Worm (Caenorhabditis elegans) whole organism, L1 larva: Measurements from ENCODE around the gene grsp-4.

Experiments
- ceh-63 ChIP-seq: fragments of 200-800 bp; sonication (Bioruptor generic); optimal IDR thresholded peaks from 2 replicates; lab custom pipeline; 2018; ENCODE audit warnings: mild to moderate bottlenecking, missing genetic modification characterization, missing compliant biosample characterization
- ets-5 ChIP-seq: fragments of 200-800 bp; sonication (Bioruptor generic); IDR thresholded peaks from 2 replicates; pipeline ENCODE4 v1.3.6; 2022; ENCODE audit warnings: missing genetic modification characterization, missing compliant biosample characterization
- fkh-10 ChIP-seq: sonication (generic microtip); optimal IDR thresholded peaks from 2 replicates; lab custom pipeline; 2017; ENCODE audit warnings: missing biosample characterization, missing genetic modification reagents, missing genetic modification characterization
- hlh-17 ChIP-seq: fragments of 200-800 bp; sonication (Bioruptor generic); optimal IDR thresholded peaks from 2 replicates; lab custom pipeline; 2018; ENCODE audit warnings: missing genetic modification characterization, mild to moderate bottlenecking, missing compliant biosample characterization, moderate library complexity, borderline replicate concordance
- hlh-4 ChIP-seq: sonication (generic microtip); optimal IDR thresholded peaks from 2 replicates; lab custom pipeline; 2016; ENCODE audit warnings: mild to moderate bottlenecking, missing genetic modification characterization, missing compliant biosample characterization
- lin-15B ChIP-seq: fragments of 150-350 bp; sonication (generic microtip); optimal IDR thresholded peaks from 3 replicates; lab custom pipeline; 2014; ENCODE audit warnings: missing biosample characterization, missing genetic modification characterization
- nhr-237 ChIP-seq: fragments of 150-350 bp; optimal IDR thresholded peaks from 2 replicates; lab custom pipeline; 2014; ENCODE audit warnings: missing biosample characterization, missing genetic modification characterization
- nhr-90 ChIP-seq: sonication (generic microtip); optimal IDR thresholded peaks from 2 replicates; lab custom pipeline; 2016; ENCODE audit warnings: mild to moderate bottlenecking, missing genetic modification characterization, missing compliant biosample characterization; ENCODE audit not compliant: poor library complexity
- pag-3 ChIP-seq: sonication (generic microtip); optimal IDR thresholded peaks from 2 replicates; lab custom pipeline; 2017; ENCODE audit warnings: missing genetic modification characterization, mild to moderate bottlenecking, missing compliant biosample characterization, antibody characterized with exemption, borderline replicate concordance; ENCODE audit not compliant: insufficient read depth
- pax-3 ChIP-seq: fragments of 200-800 bp; sonication (Bioruptor generic); optimal IDR thresholded peaks from 2 replicates; lab custom pipeline; 2018; ENCODE audit warnings: mild to moderate bottlenecking, missing genetic modification characterization, moderate library complexity, missing compliant biosample characterization
- unc-62 ChIP-seq: fragments of 150-350 bp; optimal IDR thresholded peaks from 2 replicates; lab custom pipeline; 2014; ENCODE audit warnings: missing biosample characterization, missing genetic modification reagents, missing genetic modification characterization
- unc-86 ChIP-seq: sonication (generic microtip); optimal IDR thresholded peaks from 2 replicates; lab custom pipeline; 2016; ENCODE audit warnings: missing genetic modification characterization, missing compliant biosample characterization
- zag-1 ChIP-seq: fragments of 150-350 bp; optimal IDR thresholded peaks from 2 replicates; lab custom pipeline; 2014; ENCODE audit warnings: missing biosample characterization, missing genetic modification characterization

DNA sequence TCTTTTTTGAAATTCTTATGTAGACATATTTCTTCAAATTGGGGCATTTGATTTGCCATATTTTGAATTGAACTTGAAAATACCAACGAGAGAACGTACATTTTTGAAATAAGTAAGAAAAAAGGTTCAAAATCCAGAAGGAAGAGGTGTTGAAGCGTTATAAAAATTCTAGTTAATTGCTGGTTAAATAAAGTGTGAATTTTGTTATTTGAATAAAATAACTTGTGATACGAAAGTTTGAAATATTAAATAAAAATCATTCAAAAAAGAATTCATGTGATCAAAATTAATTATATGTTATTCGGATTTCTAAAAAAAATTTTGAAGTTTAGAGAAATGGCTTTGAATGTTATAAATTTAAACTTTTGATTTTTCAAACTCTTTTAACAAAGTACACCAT lies 24.6 kb upstream of the grsp-4 start, which contains the start of gene C50E3.9:
- TF ChIP-seq hlh-4 (no peak), nhr-90 (no peak), fkh-10 (GFP tag; lab: Kevin White, UChicago) (no peak), zag-1 (tag; lab: Kevin White, UChicago) (no peak), lin-15B (tag; lab: Kevin White, UChicago) (no peak), unc-62 (GFP tag; lab: Kevin White, UChicago) (no peak), pag-3 (tag; lab: Kevin White, UChicago) (no peak), ets-5 (GFP tag; lab: Robert Waterston, UW) (no peak), nhr-237 (tag; lab: Kevin White, UChicago) (no peak), pax-3 (no peak), ceh-63 (GFP tag; lab: Kevin White, UChicago) (no peak), hlh-17 (GFP tag; lab: Kevin White, UChicago) (no peak), unc-86 (tag; lab: Kevin White, UChicago) (no peak)
